Worm (Caenorhabditis elegans): ENCODE measurements around the gene inpp-5K.

DNA sequence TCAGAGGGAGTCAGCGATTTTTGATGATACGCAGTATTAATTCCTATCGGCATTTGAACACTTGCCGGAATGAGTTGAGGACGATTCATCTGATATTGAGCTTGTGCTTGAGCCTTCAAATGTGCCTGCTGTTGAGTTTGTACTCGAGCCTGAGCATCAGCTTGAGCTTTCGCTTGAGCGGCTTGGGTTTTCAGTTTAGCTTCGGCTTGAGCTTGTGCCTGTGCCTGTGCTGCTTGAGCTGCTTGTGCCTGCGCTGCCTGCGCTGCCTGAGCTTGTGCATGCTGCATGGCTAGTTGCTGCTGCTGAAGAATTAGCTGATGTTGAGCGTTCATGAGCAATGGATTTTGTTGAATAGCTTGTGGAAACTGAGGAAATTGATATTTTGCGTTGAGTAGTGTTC, 45.3 kb downstream of the inpp-5K start:
- TF ChIP-seq elt-1 (tag; optimal IDR thresholded peaks at IDR 0.05; ENCODE audit: borderline replicate concordance, insufficient read depth) (no peak), mab-5 (tag; optimal IDR thresholded peaks at IDR 0.05) (no peak), mls-2 (tag; optimal IDR thresholded peaks at IDR 0.05) (no peak), unc-39 (tag; optimal IDR thresholded peaks at IDR 0.05) (no peak)

Data from whole organism, mixed stage, embryonic.